Worm (Caenorhabditis elegans): ENCODE measurements around the gene K07F5.22.

The K07F5.22 gene

DNA sequence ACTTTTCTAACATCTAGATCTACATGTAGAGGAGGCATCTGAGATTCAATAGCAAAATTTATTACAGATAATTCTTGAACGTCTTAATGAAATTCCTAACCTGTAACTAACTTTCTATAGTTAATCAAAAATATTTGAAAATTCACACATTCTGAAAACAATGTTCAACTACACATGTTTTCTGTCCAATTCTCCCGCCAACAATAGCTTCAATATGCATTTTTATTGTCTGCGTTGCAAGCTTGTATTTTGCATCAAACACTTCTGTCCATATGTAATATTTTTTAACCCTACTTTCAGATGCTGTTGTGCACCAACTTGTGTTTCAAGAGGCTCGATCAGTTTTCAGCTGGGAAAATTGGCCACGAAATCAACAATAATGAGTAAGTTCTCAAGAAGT, 33.8 kb downstream of the K07F5.22 start, which contains the start of gene tbc-3:
TSS of gene tbc-3 (plus strand) at position 301 of the 400 bp plus-strand sequence.
- TF ChIP-seq eyg-1 (tag; optimal IDR thresholded peaks at IDR 0.05) (no peak), nhr-232 (tag; optimal IDR thresholded peaks at IDR 0.05) (no peak), che-1 (tag; optimal IDR thresholded peaks at IDR 0.05) (no peak)

DNA sequence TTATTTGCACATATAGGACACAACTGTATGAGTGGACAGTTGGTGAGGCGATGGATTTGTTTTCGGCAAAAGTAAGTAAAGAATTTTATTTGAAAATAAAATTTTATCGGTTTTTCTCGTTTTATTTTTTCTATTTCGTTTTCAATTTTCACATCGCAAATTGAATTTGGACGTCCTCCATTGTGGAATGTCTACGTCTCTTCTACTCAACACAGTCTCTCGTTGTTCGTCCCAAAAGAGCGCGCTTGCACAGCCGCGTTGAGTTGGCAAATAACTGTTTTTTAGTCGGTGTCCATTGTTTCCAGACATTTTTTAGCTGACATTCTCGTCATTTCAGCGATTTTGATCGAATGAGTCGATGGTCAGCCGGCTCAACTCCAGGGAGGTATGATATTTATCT, 34.3 kb downstream of the K07F5.22 start:
- TF ChIP-seq sdc-2 (tag; optimal IDR thresholded peaks at IDR 0.05) (no peak), ceh-18 (tag; optimal IDR thresholded peaks at IDR 0.05) (no peak), unc-42 (tag; optimal IDR thresholded peaks at IDR 0.05) (peak; percentile 95), odd-2 (tag; optimal IDR thresholded peaks at IDR 0.05) (no peak), pat-9 (tag; optimal IDR thresholded peaks at IDR 0.05) (no peak)

DNA sequence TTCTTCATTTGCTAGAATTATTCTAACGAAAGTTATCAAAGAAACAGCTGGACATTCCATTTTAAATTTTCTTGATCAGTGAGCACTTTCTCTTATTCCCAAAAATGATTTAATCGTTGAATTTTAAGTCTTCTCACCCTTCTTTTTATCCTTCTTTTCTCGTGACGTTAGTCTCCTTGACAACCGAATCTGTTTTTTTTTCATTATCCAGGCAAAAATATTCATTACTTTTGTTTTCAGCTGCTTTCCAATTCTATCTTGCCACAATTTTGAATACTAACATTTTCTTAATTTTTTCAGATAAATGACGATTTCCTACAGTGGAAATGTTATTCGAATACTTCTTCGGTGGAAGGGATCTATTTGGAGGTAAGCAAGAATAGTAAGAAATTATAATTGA, 38.7 kb downstream of the K07F5.22 start, which contains the start of gene best-13:
TSS of gene best-13 (plus strand) at position 301 of the 400 bp plus-strand sequence.
- no peak for TF ChIP-seq ceh-18 (tag; optimal IDR thresholded peaks at IDR 0.05)
- no peak for TF ChIP-seq gmeb-2 (tag; optimal IDR thresholded peaks at IDR 0.05)
- no peak for TF ChIP-seq sdc-2 (tag; optimal IDR thresholded peaks at IDR 0.05)
- no peak for TF ChIP-seq ceh-48 (tag; optimal IDR thresholded peaks at IDR 0.05)
- no peak for TF ChIP-seq syd-9 (tag; optimal IDR thresholded peaks at IDR 0.05)
- TF ChIP-seq pag-3 (tag; optimal IDR thresholded peaks at IDR 0.05; ENCODE audit: borderline replicate concordance), result no peak
- TF ChIP-seq nfya-1 (tag; optimal IDR thresholded peaks at IDR 0.05), result no peak
- TF ChIP-seq hlh-13 (GFP tag; optimal IDR thresholded peaks at IDR 0.05), result no peak
- TF ChIP-seq fkh-10 (GFP tag; optimal IDR thresholded peaks at IDR 0.05), result no peak
- no peak for TF ChIP-seq ttx-3 (tag; optimal IDR thresholded peaks at IDR 0.05)
- no peak for TF ChIP-seq fax-1 (tag; optimal IDR thresholded peaks at IDR 0.05)
- TF ChIP-seq zip-5 (tag; optimal IDR thresholded peaks at IDR 0.05), result no peak
- TF ChIP-seq dmd-4 (tag; optimal IDR thresholded peaks at IDR 0.05; ENCODE audit: borderline replicate concordance), result no peak

DNA sequence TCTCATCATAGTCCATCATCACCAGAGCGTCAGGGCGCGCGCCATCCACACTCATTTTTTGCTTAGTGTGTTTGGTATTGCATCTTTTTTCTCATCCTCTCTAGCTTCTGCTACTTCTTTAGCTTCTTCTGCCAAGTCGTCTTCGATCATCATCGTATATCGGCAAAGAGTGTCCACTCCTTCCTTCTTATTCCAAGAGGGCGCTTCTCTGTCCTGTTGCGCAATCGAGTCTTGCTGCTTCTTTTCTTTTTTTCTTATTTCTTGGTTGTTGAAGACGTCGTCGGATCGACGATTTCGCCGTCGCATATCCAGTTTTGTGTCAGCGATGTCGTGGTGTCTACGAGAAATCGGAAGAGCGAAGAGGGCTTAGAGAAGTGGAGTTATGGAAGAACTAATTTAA, 48.2 kb downstream of the K07F5.22 start:
- TF ChIP-seq hlh-15 (tag; optimal IDR thresholded peaks at IDR 0.05) (no peak), ref-2 (tag; optimal IDR thresholded peaks at IDR 0.05) (no peak), pha-2 (tag; optimal IDR thresholded peaks at IDR 0.05) (no peak), hlh-6 (tag; optimal IDR thresholded peaks at IDR 0.05) (no peak), gmeb-2 (tag; optimal IDR thresholded peaks at IDR 0.05) (no peak), pqm-1 (tag; optimal IDR thresholded peaks at IDR 0.05) (no peak), mec-3 (tag; optimal IDR thresholded peaks at IDR 0.05; ENCODE audit: borderline replicate concordance) (no peak), nhr-11 (tag; optimal IDR thresholded peaks at IDR 0.05) (no peak), pag-3 (tag; optimal IDR thresholded peaks at IDR 0.05; ENCODE audit: borderline replicate concordance) (no peak), C08G9.2 (tag; optimal IDR thresholded peaks at IDR 0.05) (no peak), C38D4.7 (GFP tag; optimal IDR thresholded peaks at IDR 0.05) (no peak), ama-1 (optimal IDR thresholded peaks at IDR 0.05) (no peak), ceh-30 (tag; optimal IDR thresholded peaks at IDR 0.05) (no peak)

DNA sequence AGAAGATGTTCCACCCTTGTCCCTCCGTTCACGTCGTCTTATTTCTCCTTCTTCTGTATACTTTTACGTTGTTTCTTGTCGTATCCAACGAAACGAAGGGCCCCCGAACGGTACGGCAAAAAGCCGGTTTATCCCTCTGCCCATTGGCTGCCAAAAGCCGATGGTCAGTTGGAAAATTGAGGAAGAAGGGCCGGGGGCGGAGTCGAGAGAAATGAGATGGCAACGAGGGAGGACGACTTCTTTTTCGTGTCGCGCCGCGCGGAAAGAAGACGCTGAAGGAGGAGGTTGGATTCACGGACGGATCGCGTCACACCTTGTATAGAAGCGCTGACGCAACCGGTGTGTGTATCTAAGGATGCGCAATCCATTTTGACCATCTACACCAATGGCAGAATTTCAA, 50.2 kb downstream of the K07F5.22 start:
- TF ChIP-seq unc-42 (tag; optimal IDR thresholded peaks at IDR 0.05) (no peak), lim-6 (tag; optimal IDR thresholded peaks at IDR 0.05) (no peak), pag-3 (tag; optimal IDR thresholded peaks at IDR 0.05; ENCODE audit: borderline replicate concordance) (no peak), npax-4 (tag; optimal IDR thresholded peaks at IDR 0.05) (no peak), madf-2 (tag; optimal IDR thresholded peaks at IDR 0.05) (no peak), pros-1 (tag; optimal IDR thresholded peaks at IDR 0.05) (no peak), eyg-1 (tag; optimal IDR thresholded peaks at IDR 0.05) (no peak), K09A11.1 (tag; optimal IDR thresholded peaks at IDR 0.05; ENCODE audit: insufficient read depth) (no peak), mec-3 (tag; optimal IDR thresholded peaks at IDR 0.05; ENCODE audit: borderline replicate concordance) (no peak), ceh-45 (GFP tag; IDR thresholded peaks at IDR 0.05) (no peak)

Data from whole organism, late embryonic.